Worm (Caenorhabditis elegans): ENCODE results near the gene dop-1.

dop-1 gene

DNA sequence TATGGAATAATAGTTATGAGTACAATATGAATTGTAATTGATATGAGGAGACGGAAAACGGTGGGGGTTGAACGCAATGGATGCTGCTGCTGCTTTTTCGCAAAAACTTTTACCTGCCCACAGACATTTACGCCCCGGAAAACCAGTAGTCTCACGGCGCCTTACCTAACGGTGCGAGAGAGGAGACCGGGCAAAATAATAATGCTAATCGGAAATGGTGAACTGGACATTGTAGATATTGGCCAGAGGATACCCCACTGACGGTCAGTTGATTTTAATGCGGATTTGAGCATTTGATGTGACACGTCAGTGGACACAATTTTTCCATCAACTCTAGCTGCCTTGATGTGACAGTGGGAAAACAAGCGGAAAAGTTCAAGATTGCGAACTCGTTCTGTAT is 29.6 kb upstream of the dop-1 start, which contains the start of gene mltn-13:
mltn-13 (minus strand) TSS at position 101 of the 400 bp plus-strand sequence.
- no peak for TF ChIP-seq zag-1 (tag; optimal IDR thresholded peaks at IDR 0.05)

DNA sequence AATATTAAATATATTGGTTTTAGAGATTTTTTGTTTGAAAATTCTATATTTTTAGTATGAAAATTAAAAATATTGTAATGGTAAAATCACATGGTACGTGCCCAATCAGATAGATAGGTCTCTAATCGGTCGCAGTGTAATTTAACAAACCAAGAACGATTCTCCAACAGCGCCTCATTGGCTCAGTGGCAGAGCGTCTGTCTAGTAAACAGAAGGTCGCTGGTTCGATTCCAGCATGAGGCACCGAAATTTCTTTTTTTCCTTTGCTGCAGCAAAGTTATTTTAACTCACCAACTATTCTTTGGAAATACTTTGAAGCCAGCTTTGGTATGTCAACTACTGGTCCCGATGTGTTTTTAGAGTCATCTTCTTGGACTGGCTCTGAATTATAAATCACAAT is 26.2 kb upstream of the dop-1 start:
- TF ChIP-seq unc-39 (tag; optimal IDR thresholded peaks at IDR 0.05) (no peak), nhr-25 (tag; optimal IDR thresholded peaks at IDR 0.05) (no peak), nhr-23 (tag; optimal IDR thresholded peaks at IDR 0.05) (no peak), elt-2 (tag; optimal IDR thresholded peaks at IDR 0.05) (peak; percentile 33), snpc-4 (tag; optimal IDR thresholded peaks at IDR 0.05) (no peak), nhr-43 (tag; optimal IDR thresholded peaks at IDR 0.05; ENCODE audit: poor library complexity, severe bottlenecking) (peak; percentile 59), hmg-11 (tag; optimal IDR thresholded peaks at IDR 0.05) (peak; percentile 34), unc-62 (GFP tag; optimal IDR thresholded peaks at IDR 0.05) (no peak), pha-4 (tag; optimal IDR thresholded peaks at IDR 0.05) (peak; percentile 50), mml-1 (tag; optimal IDR thresholded peaks at IDR 0.05) (no peak), nfya-1 (tag; optimal IDR thresholded peaks at IDR 0.05; ENCODE audit: insufficient read depth) (peak; percentile 53), ceh-82 (tag; optimal IDR thresholded peaks at IDR 0.05) (no peak)

DNA sequence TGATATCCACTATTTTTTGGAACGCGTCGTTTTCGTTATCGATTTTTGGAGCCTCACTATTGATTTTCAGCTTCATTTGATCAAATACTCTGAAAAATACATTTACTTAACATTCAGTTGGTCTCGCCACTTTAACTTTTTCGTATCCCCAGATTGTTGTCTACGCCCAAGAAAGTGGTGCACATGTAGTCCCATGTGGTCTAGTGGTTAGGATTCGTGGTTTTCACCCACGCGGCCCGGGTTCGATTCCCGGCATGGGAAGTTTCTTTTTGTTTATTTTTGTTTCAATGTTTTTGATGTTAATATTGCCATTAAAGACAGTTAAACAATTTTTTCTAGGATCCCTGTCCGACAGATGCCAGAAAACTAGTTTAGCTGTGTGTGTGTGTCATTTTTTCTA is 25.4 kb upstream of the dop-1 start:
- TF ChIP-seq ceh-28 (tag; optimal IDR thresholded peaks at IDR 0.05) (peak; percentile 17), nhr-76 (tag; optimal IDR thresholded peaks at IDR 0.05) (peak; percentile 23), elt-2 (tag; optimal IDR thresholded peaks at IDR 0.05) (peak; percentile 8), jun-1 (tag; optimal IDR thresholded peaks at IDR 0.05) (peak; percentile 51), nhr-43 (tag; optimal IDR thresholded peaks at IDR 0.05; ENCODE audit: poor library complexity, severe bottlenecking) (peak; percentile 12), aly-2 (tag; optimal IDR thresholded peaks at IDR 0.05) (no peak), nhr-11 (tag; optimal IDR thresholded peaks at IDR 0.05) (peak; percentile 12), pha-4 (tag; optimal IDR thresholded peaks at IDR 0.05) (peak; percentile 24), nhr-25 (tag; optimal IDR thresholded peaks at IDR 0.05) (peak; percentile 18), pqm-1 (tag; optimal IDR thresholded peaks at IDR 0.05) (peak; percentile 7), mdl-1 (tag; optimal IDR thresholded peaks at IDR 0.05) (peak; percentile 6), unc-39 (tag; optimal IDR thresholded peaks at IDR 0.05) (no peak), nhr-23 (tag; optimal IDR thresholded peaks at IDR 0.05) (no peak), nfya-1 (tag; optimal IDR thresholded peaks at IDR 0.05; ENCODE audit: insufficient read depth) (peak; percentile 43), hmg-11 (tag; optimal IDR thresholded peaks at IDR 0.05) (peak; percentile 54), lin-39 (tag; optimal IDR thresholded peaks at IDR 0.05) (no peak), ztf-11 (tag; optimal IDR thresholded peaks at IDR 0.05) (no peak)

DNA sequence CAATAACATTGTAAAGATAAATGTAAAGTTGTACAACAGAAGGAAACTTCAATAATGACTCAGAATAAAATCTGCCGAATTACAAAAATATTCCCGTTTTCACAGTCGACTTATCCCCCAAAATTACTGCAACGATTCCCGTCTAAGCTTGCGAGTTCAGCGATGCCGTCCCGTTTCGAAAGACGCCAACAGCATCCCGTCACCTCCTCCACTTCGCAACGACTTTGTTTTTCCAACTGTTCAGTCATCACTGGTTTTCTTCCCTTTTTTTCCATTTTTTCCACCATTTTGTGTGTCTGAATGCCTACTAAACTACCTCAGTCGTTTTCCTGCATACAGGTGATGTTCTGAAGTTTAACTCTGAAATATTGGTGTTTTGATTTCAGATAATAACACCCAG is 22.0 kb upstream of the dop-1 start, which contains the start of gene F15A8.1:
F15A8.1 (plus strand) TSS at position 301 of the 400 bp plus-strand sequence.
- TF ChIP-seq pqm-1 (tag; optimal IDR thresholded peaks at IDR 0.05): no peak

DNA sequence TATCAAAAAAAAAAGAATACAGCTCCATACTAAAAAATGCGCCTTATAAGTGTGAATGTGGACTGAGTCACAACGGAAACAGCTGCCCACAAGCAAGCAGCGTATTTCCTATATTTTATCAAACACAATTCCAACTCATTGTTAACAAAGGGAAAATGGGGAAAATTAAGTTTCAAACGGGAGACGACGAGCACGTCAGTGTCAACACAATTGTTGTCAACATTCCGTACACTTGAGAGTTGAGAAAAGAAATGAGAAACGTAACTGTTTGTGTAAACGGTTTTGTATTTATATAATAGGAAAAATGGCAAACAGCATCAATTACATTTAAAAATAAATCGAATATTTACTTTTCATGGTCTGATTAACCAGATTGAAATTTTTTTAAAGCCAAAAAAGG is 21.0 kb upstream of the dop-1 start:
- no peak for TF ChIP-seq unc-62 (GFP tag; optimal IDR thresholded peaks at IDR 0.05)
- TF ChIP-seq nhr-12 (tag; optimal IDR thresholded peaks at IDR 0.05): no peak
- TF ChIP-seq pha-4 (tag; optimal IDR thresholded peaks at IDR 0.05): peak; percentile 94
- no peak for TF ChIP-seq elt-2 (tag; optimal IDR thresholded peaks at IDR 0.05)
- no peak for TF ChIP-seq nfya-1 (tag; optimal IDR thresholded peaks at IDR 0.05; ENCODE audit: insufficient read depth)

DNA sequence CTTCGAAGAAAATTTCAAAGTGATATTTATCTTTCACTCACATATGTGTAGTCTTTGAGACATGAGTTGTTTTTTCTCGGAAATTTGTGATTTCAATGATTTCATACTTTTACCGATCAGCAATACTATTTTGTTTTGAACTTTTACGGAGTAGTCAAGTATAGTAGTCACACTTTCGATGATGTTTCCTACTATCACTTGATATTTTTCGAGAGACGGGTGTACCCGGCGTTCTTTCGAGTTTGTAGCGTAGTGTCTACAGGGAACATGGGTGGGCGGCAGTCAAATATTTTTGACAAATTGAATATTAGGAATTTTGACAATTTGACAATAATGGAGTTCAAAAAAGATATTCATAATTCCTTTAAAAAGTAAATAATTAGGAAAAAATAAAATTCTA is 20.2 kb upstream of the dop-1 start:
- TF ChIP-seq ceh-82 (tag; optimal IDR thresholded peaks at IDR 0.05): no peak
- TF ChIP-seq eor-1 (tag; optimal IDR thresholded peaks at IDR 0.05): no peak
- no peak for TF ChIP-seq egl-27 (tag; optimal IDR thresholded peaks at IDR 0.05)
- no peak for TF ChIP-seq nfya-1 (tag; optimal IDR thresholded peaks at IDR 0.05; ENCODE audit: insufficient read depth)
- no peak for TF ChIP-seq tbx-2 (tag; optimal IDR thresholded peaks at IDR 0.05)
- no peak for TF ChIP-seq nhr-12 (tag; optimal IDR thresholded peaks at IDR 0.05)
- TF ChIP-seq nhr-43 (tag; optimal IDR thresholded peaks at IDR 0.05; ENCODE audit: poor library complexity, severe bottlenecking): no peak
- TF ChIP-seq nhr-237 (tag; optimal IDR thresholded peaks at IDR 0.05): no peak
- no peak for TF ChIP-seq nhr-25 (tag; optimal IDR thresholded peaks at IDR 0.05)
- TF ChIP-seq lin-39 (tag; optimal IDR thresholded peaks at IDR 0.05): no peak
- no peak for TF ChIP-seq R02D3.7 (tag; optimal IDR thresholded peaks at IDR 0.05)
- TF ChIP-seq ztf-4 (tag; optimal IDR thresholded peaks at IDR 0.05): no peak
- TF ChIP-seq elt-2 (tag; optimal IDR thresholded peaks at IDR 0.05): no peak
- no peak for TF ChIP-seq fos-1 (tag; optimal IDR thresholded peaks at IDR 0.05)
- TF ChIP-seq ama-1 (optimal IDR thresholded peaks at IDR 0.05): no peak

All from whole organism, L3 larva.